Fruit fly (Drosophila melanogaster): ENCODE results near the gene CG9098.

CG9098 gene

DNA sequence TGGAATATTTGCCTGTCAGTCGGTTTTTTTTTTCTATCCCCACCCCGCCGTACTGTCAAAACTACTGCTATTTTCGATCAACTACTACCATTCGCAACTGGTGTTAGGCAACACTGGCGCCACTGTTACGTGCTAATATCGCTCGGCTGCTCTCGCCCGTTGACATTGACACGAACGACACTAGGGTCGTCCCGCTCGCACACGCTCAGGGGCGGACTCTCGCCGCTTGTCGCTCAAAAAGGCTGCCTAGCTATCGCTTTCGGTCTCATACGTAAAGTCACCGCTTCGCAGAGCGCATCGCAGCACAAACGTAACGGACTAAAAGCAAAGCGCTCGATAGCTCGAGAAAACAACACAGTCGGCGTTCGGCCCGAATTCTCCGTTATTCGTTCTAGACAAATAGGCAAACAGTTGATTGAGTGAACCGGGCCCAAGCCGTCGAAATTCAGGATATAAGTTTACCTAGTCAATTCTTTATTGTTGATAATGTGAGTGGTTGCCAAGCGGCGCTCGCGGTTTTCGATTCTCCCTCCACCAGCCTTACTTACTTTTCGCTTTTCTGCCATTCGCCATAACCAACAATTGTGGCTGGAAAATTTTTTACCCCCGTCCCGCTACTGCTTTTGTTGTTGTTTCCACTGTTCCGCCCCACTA, 29.7 kb downstream of the CG9098 start (continued):
- TF ChIP-seq CG11504 (tag; optimal IDR thresholded peaks at IDR 0.05) (peak; percentile 33), NfI (GFP tag; optimal IDR thresholded peaks at IDR 0.05) (peak; percentile 30), CG5180 (GFP tag; optimal IDR thresholded peaks at IDR 0.05) (peak; percentile 93), H15 (GFP tag; IDR thresholded peaks at IDR 0.05) (no peak), Trl (optimal IDR thresholded peaks at IDR 0.05) (no peak), Trl (GFP tag; optimal IDR thresholded peaks at IDR 0.05) (peak; percentile 36), CG17385 (GFP tag; optimal IDR thresholded peaks at IDR 0.05) (peak; percentile 4), Dad (GFP tag; optimal IDR thresholded peaks at IDR 0.05) (peak; percentile 26), CG5245 (GFP tag; optimal IDR thresholded peaks at IDR 0.05) (no peak), CG7987 (GFP tag; optimal IDR thresholded peaks at IDR 0.05) (peak; percentile 54), CG2202 (tag; optimal IDR thresholded peaks at IDR 0.05) (no peak), dpn (GFP tag; optimal IDR thresholded peaks at IDR 0.05) (peak; percentile 31 to 59), Ets97D (GFP tag; optimal IDR thresholded peaks at IDR 0.05) (peak; percentile 3), Hmr (GFP tag; optimal IDR thresholded peaks at IDR 0.05) (peak; percentile 53), maf-S (GFP tag; optimal IDR thresholded peaks at IDR 0.05) (no peak), br (optimal IDR thresholded peaks at IDR 0.05) (no peak), exex (tag; optimal IDR thresholded peaks at IDR 0.05) (peak; percentile 4), CG9932 (GFP tag; IDR thresholded peaks at IDR 0.05) (no peak), onecut (GFP tag; IDR thresholded peaks at IDR 0.05) (peak; percentile 56), zen2 (GFP tag; IDR thresholded peaks at IDR 0.05; ENCODE audit: partially characterized antibody) (no peak), Fer2 (tag; optimal IDR thresholded peaks at IDR 0.05) (no peak)

DNA sequence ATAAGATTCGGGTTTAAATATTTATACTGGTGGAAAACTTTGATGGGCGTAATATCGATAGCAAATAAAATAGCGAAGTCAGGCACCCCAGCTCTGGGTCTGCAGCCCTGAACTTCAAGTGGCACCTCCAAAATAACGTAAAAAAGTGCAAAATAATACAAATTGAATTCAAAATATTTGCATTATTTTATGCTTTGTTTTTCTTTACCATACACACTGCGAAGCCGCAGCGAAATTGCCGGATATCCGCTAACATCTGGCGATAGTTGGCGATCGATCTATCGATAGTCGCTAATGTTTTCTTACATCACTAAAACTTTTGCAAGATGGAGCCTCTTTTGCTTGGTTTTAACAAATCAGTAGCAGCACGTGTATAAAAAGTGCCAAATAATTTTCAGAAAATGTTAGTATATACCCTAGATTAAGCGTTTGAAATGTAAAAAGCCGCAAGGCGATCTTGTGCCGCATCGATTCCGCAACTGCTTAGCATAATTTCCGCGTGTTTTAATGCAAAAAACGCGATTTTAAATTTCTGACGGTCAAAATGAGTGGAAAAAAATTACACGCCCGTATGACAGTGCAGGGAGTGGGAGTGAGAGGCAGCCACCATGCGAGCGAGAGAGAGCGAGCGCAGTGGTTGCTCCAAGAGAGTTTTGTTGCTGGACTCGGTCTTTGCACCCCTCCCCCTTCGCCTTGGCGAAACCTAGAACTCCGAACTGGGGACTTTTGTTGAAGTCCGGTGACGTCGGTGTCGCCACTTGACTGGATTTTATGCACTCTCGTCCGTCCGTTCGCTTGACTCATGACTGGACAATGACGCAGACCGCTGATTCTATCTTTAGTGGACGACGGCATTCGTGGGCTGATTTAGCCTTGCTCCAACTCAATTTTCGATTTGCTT, 30.5 kb downstream of the CG9098 start, which contains the start of gene eIF4A:
TSS of gene eIF4A (plus strand) at position 332 of the 901 bp plus-strand sequence.
- no peak for TF ChIP-seq Oaz (GFP tag; IDR thresholded peaks at IDR 0.05)
- no peak for TF ChIP-seq HLH4C (GFP tag; IDR thresholded peaks at IDR 0.05; ENCODE audit: partially characterized antibody)
- TF ChIP-seq CG3163 (GFP tag; optimal IDR thresholded peaks at IDR 0.05): no peak
- no peak for TF ChIP-seq CG2129 (GFP tag; IDR thresholded peaks at IDR 0.05; ENCODE audit: partially characterized antibody)
- no peak for TF ChIP-seq Hr39 (optimal IDR thresholded peaks at IDR 0.05)
- no peak for TF ChIP-seq CG7963 (GFP tag; IDR thresholded peaks at IDR 0.05; ENCODE audit: partially characterized antibody)
- TF ChIP-seq dmrt11E (tag; optimal IDR thresholded peaks at IDR 0.05): peak; percentile 26
- TF ChIP-seq Dad (GFP tag; optimal IDR thresholded peaks at IDR 0.05): no peak
- no peak for TF ChIP-seq CG18764 (GFP tag; optimal IDR thresholded peaks at IDR 0.05)
- no peak for TF ChIP-seq NFAT (GFP tag; IDR thresholded peaks at IDR 0.05)
- no peak for TF ChIP-seq ham (GFP tag; IDR thresholded peaks at IDR 0.05)
- peak; percentile 55 for TF ChIP-seq CG2712 (tag; optimal IDR thresholded peaks at IDR 0.05)
- no peak for TF ChIP-seq CG8765 (GFP tag; IDR thresholded peaks at IDR 0.05)
- no peak for TF ChIP-seq CG2120 (GFP tag; optimal IDR thresholded peaks at IDR 0.05)
- TF ChIP-seq CG13894 (tag; optimal IDR thresholded peaks at IDR 0.05): no peak
- peak; percentile 96 for TF ChIP-seq Sin3A (optimal IDR thresholded peaks at IDR 0.05)
- no peak for TF ChIP-seq sima (GFP tag; optimal IDR thresholded peaks at IDR 0.05)
- peak; percentile 53 for TF ChIP-seq CG33213 (GFP tag; optimal IDR thresholded peaks at IDR 0.05)
- no peak for TF ChIP-seq Optix (GFP tag; IDR thresholded peaks at IDR 0.05)
- peak; percentile 11 for TF ChIP-seq CG18599 (GFP tag; optimal IDR thresholded peaks at IDR 0.05)
- peak; percentile 96 for TF ChIP-seq Ets97D (GFP tag; optimal IDR thresholded peaks at IDR 0.05)
- peak; percentile 16 for TF ChIP-seq BtbVII (GFP tag; optimal IDR thresholded peaks at IDR 0.05)
- TF ChIP-seq cwo (GFP tag; optimal IDR thresholded peaks at IDR 0.05): peak; percentile 89
- peak; percentile 66 for TF ChIP-seq pita (GFP tag; optimal IDR thresholded peaks at IDR 0.05)
- no peak for TF ChIP-seq CG11723 (GFP tag; optimal IDR thresholded peaks at IDR 0.05)
- TF ChIP-seq CG9817 (tag; optimal IDR thresholded peaks at IDR 0.05): peak; percentile 15
- peak; percentile 38 for TF ChIP-seq wek (GFP tag; optimal IDR thresholded peaks at IDR 0.05)
- TF ChIP-seq CG12071 (GFP tag; optimal IDR thresholded peaks at IDR 0.05): peak; percentile 29
- TF ChIP-seq gro (GFP tag; optimal IDR thresholded peaks at IDR 0.05): no peak
- no peak for TF ChIP-seq CG3407 (GFP tag; optimal IDR thresholded peaks at IDR 0.05)

Measured in whole organism, embryonic.